Fruit fly (Drosophila melanogaster): ENCODE measurements around the gene CG3769.

The CG3769 gene

DNA sequence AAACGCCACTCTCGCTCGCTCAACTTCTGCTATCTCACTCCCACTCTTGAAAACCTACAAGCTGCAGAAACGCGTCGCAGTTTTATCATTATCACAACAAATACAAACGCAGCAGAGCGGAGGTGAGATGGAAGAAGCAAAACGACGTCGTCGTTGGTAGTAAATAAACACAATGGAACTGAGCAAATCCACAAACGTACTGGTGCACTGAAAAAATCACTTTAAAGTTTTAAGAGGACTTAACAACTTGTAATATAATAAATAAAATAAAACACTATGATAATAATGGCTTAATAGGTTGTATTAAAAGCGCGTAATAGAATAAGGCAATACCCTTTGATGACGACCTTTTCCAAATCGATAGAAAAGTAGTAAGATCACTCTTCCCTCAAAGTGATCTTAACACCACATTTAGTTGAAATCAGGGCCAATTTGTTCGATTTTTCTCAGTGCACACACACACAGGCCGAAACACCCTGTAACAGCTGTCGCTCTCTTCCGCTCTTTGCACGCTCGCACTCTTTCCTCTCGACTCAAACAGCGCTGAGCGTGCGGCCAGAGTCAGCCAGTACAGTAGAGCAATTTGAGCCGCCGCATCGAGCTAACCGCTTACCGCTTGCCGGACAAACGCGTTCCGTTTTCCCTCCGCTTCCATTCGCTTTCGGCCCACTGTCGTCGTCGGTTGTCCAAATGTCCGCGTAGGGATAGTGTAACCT, 14.2 kb downstream of the CG3769 start (continued):
- TF ChIP-seq Ravus (GFP tag; IDR thresholded peaks at IDR 0.05) (peak; percentile 52), Atf-2 (GFP tag; optimal IDR thresholded peaks at IDR 0.05) (peak; percentile 90), chm (GFP tag; IDR thresholded peaks at IDR 0.05) (peak; percentile 75), ac (GFP tag; optimal IDR thresholded peaks at IDR 0.05) (peak; percentile 97), lab (GFP tag; optimal IDR thresholded peaks at IDR 0.05) (peak; percentile 96), CG9215 (GFP tag; IDR thresholded peaks at IDR 0.05) (peak; percentile 96), jing (GFP tag; optimal IDR thresholded peaks at IDR 0.05) (peak; percentile 96), CG1233 (GFP tag; optimal IDR thresholded peaks at IDR 0.05) (peak; percentile 95), slbo (GFP tag; IDR thresholded peaks at IDR 0.05) (peak; percentile 95), tgo (GFP tag; IDR thresholded peaks at IDR 0.05) (peak; percentile 96), usp (GFP tag; optimal IDR thresholded peaks at IDR 0.05) (no peak), Stat92E (GFP tag; optimal IDR thresholded peaks at IDR 0.05) (peak in 1 of 3 experiments; percentile 86), CG3163 (GFP tag; optimal IDR thresholded peaks at IDR 0.05) (peak; percentile 93), Rx (GFP tag; IDR thresholded peaks at IDR 0.05) (peak; percentile 92), Myb (GFP tag; optimal IDR thresholded peaks at IDR 0.05) (peak; percentile 18), Tbp (GFP tag; optimal IDR thresholded peaks at IDR 0.05) (no peak), CG11504 (tag; optimal IDR thresholded peaks at IDR 0.05) (peak; percentile 88), amos (GFP tag; IDR thresholded peaks at IDR 0.05; ENCODE audit: partially characterized antibody) (peak; percentile 37), ap (GFP tag; IDR thresholded peaks at IDR 0.05) (peak; percentile 87), CHES-1-like (GFP tag; optimal IDR thresholded peaks at IDR 0.05) (peak; percentile 11), sqz (GFP tag; optimal IDR thresholded peaks at IDR 0.05) (peak; percentile 87), CG12942 (GFP tag; optimal IDR thresholded peaks at IDR 0.05) (peak; percentile 93), CG32532 (GFP tag; IDR thresholded peaks at IDR 0.05) (peak; percentile 95), tx (GFP tag; optimal IDR thresholded peaks at IDR 0.05) (peak; percentile 82), croc (GFP tag; conservative IDR thresholded peaks at IDR 0.05) (peak; percentile 98), Atf3 (GFP tag; optimal IDR thresholded peaks at IDR 0.05) (peak; percentile 93), dmrt11E (tag; optimal IDR thresholded peaks at IDR 0.05) (peak; percentile 99), prd (optimal IDR thresholded peaks at IDR 0.05) (no peak), prd (GFP tag; IDR thresholded peaks at IDR 0.05) (peak; percentile 99), CG4360 (GFP tag; IDR thresholded peaks at IDR 0.05) (peak; percentile 63; the same call in 1 of the 2 replicates), CG18619 (GFP tag; optimal IDR thresholded peaks at IDR 0.05) (peak; percentile 98), zfh2 (GFP tag; optimal IDR thresholded peaks at IDR 0.05) (peak; percentile 83), CG9876 (GFP tag; optimal IDR thresholded peaks at IDR 0.05) (peak; percentile 80), Dfd (GFP tag; optimal IDR thresholded peaks at IDR 0.05) (no peak), trem (tag; optimal IDR thresholded peaks at IDR 0.05) (peak; percentile 93), vfl (GFP tag; optimal IDR thresholded peaks at IDR 0.05) (peak; percentile 75), D19B (GFP tag; optimal IDR thresholded peaks at IDR 0.05) (peak; percentile 81), CG12104 (GFP tag; optimal IDR thresholded peaks at IDR 0.05) (peak; percentile 94), z (GFP tag; IDR thresholded peaks at IDR 0.05) (peak; percentile 95), kah (GFP tag; optimal IDR thresholded peaks at IDR 0.05) (peak; percentile 80), phol (tag; optimal IDR thresholded peaks at IDR 0.05) (peak; percentile 96), CG17328 (GFP tag; IDR thresholded peaks at IDR 0.05) (peak; percentile 93), Dad (GFP tag; optimal IDR thresholded peaks at IDR 0.05) (peak; percentile 60), p53 (GFP tag; optimal IDR thresholded peaks at IDR 0.05) (no peak), CG5245 (GFP tag; optimal IDR thresholded peaks at IDR 0.05) (peak; percentile 85), CG34224 (GFP tag; IDR thresholded peaks at IDR 0.05; ENCODE audit: partially characterized antibody) (peak; percentile 23; the same call in 2 of the 3 replicates), slou (GFP tag; optimal IDR thresholded peaks at IDR 0.05) (peak; percentile 95), CG1024 (GFP tag; IDR thresholded peaks at IDR 0.05) (peak; percentile 69), CG14965 (GFP tag; optimal IDR thresholded peaks at IDR 0.05; ENCODE audit: borderline replicate concordance) (no peak), Six4 (GFP tag; optimal IDR thresholded peaks at IDR 0.05) (peak; percentile 95), vvl (GFP tag; IDR thresholded peaks at IDR 0.05) (peak; percentile 95)
